Worm (Caenorhabditis elegans) whole organism, young adult: ENCODE measurements around the gene ZK1290.7.

Source experiments
- ama-1 ChIP-seq, 3 experiments: fragments of 150-350 bp in 1 of 3; sonication (generic microtip) in 2 of 3; optimal IDR thresholded peaks; 2 replicates each; lab custom pipeline; 2014 to 2018; ENCODE audit warnings: missing biosample characterization in 2 of 3, missing genetic modification characterization in 2 of 3, missing genetic modification reagents in 2 of 3
- athp-1 ChIP-seq: sonication (generic microtip); optimal IDR thresholded peaks from 2 replicates; lab custom pipeline; 2017; ENCODE audit warnings: mild to moderate bottlenecking, missing genetic modification characterization, missing compliant biosample characterization
- ceh-40 ChIP-seq: fragments of 200-800 bp; sonication (Bioruptor generic); IDR thresholded peaks from 2 replicates; pipeline ENCODE4 v1.3.6; 2022; ENCODE audit warnings: missing genetic modification characterization, missing compliant biosample characterization
- egrh-3 ChIP-seq: fragments of 200-800 bp; sonication (Bioruptor generic); IDR thresholded peaks from 2 replicates; pipeline ENCODE4 v1.3.6; 2022; ENCODE audit warnings: missing genetic modification reagents, missing genetic modification characterization, missing compliant biosample characterization
- him-1 ChIP-seq: sonication (generic microtip); optimal IDR thresholded peaks from 2 replicates; lab custom pipeline; 2016; ENCODE audit warnings: missing genotype, missing genetic modification reagents, missing genetic modification characterization, missing compliant biosample characterization
- lin-40 ChIP-seq: sonication (generic microtip); optimal IDR thresholded peaks from 2 replicates; lab custom pipeline; 2016; ENCODE audit warnings: missing genetic modification characterization, mild to moderate bottlenecking, missing compliant biosample characterization, missing genotype, missing genetic modification reagents
- nfya-1 ChIP-seq: sonication (generic microtip); optimal IDR thresholded peaks from 2 replicates; lab custom pipeline; 2017; ENCODE audit warnings: antibody characterized with exemption, missing compliant biosample characterization, missing genetic modification characterization, borderline replicate concordance; ENCODE audit not compliant: insufficient read depth
- snpc-4 ChIP-seq, 5 experiments: fragments of 150-350 bp in 1 of 5; sonication (generic microtip) in 4 of 5; optimal IDR thresholded peaks; 2 replicates each; lab custom pipeline; 2014 to 2018; ENCODE audit warnings: missing genetic modification characterization in 5 of 5, missing biosample characterization in 3 of 5, antibody characterized with exemption in 2 of 5, mild to moderate bottlenecking in 2 of 5, missing compliant biosample characterization in 2 of 5, missing genotype in 2 of 5, moderate library complexity in 2 of 5, missing genetic modification reagents in 1 of 5

DNA sequence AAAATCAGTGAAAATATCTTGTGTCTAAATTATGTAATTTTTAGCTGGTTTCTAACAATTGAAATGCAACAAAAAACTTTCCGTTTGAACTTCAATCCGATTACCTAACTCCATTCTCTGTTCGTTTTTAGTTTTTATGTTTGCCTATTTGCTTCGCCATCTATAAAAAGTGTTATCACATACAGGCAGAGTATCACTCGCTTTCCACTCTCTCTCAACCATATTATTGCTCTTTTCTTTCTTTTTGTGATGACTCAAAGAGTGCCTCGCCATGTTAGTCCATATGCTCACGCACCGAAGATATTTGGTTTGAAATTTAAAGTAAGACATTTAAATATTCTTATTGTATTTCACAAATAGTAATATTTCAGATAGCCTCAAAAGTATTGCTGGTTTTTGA lies 9.6 kb upstream of the ZK1290.7 start, which contains the start of gene ZK1290.13:
- TF ChIP-seq ceh-40 (GFP tag; lab: Robert Waterston, UW) (no peak), egrh-3 (GFP tag; lab: Robert Waterston, UW) (no peak), lin-40 (tag; lab: Kevin White, UChicago) (no peak), athp-1 (tag; lab: Kevin White, UChicago) (no peak), nfya-1 (tag; lab: Kevin White, UChicago) (no peak), him-1 (tag; lab: Kevin White, UChicago) (no peak), ama-1 (optimal IDR thresholded peaks at IDR 0.05; lab: Kevin White, UChicago) (no peak), ama-1 (GFP tag; optimal IDR thresholded peaks at IDR 0.05; lab: Kevin White, UChicago) (no peak), snpc-4 (GFP tag; optimal IDR thresholded peaks at IDR 0.05; lab: Kevin White, UChicago) (no peak), snpc-4 (tag; optimal IDR thresholded peaks at IDR 0.05; lab: Kevin White, UChicago) (no peak)
